Fruit fly (Drosophila melanogaster) whole organism, prepupa: ENCODE results near the gene CG18764.

ENCODE experiments used
- Blimp-1 ChIP-seq: fragments of 200-800 bp; sonication (Bioruptor generic); optimal IDR thresholded peaks from 3 replicates; lab custom pipeline; 2017; ENCODE audit warnings: missing biosample characterization, missing genetic modification characterization, mild to moderate bottlenecking, moderate library complexity, missing genetic modification reagents
- CG10669 ChIP-seq: fragments of 200-800 bp; sonication (Bioruptor generic); optimal IDR thresholded peaks from 3 replicates; lab custom pipeline; 2018; ENCODE audit warnings: missing biosample characterization, mild to moderate bottlenecking, missing genetic modification characterization, moderate library complexity
- CG11294 ChIP-seq: fragments of 200-800 bp; sonication (Bioruptor generic); IDR thresholded peaks from 2 replicates; pipeline ENCODE4 v1.3.6; 2022; ENCODE audit warnings: missing biosample characterization, missing genetic modification characterization
- CG15336 ChIP-seq: fragments of 200-800 bp; sonication (Bioruptor generic); IDR thresholded peaks from 2 replicates; pipeline ENCODE4 v1.3.6; 2022; ENCODE audit warnings: missing biosample characterization, missing genetic modification characterization
- CG16779 ChIP-seq: fragments of 200-800 bp; sonication (Bioruptor generic); optimal IDR thresholded peaks from 3 replicates; lab custom pipeline; 2017; ENCODE audit warnings: missing biosample characterization, mild to moderate bottlenecking, missing genetic modification characterization
- CG3032 ChIP-seq: fragments of 200-800 bp; optimal IDR thresholded peaks from 2 replicates; lab custom pipeline; 2019; ENCODE audit warnings: missing biosample characterization, mild to moderate bottlenecking, missing genetic modification characterization, moderate library complexity
- CG32006 ChIP-seq: fragments of 200-800 bp; sonication (Bioruptor generic); optimal IDR thresholded peaks from 3 replicates; lab custom pipeline; 2017; ENCODE audit warnings: missing biosample characterization, mild to moderate bottlenecking, missing genetic modification characterization
- CG34406 ChIP-seq: fragments of 200-800 bp; sonication (Bioruptor generic); optimal IDR thresholded peaks from 3 replicates; lab custom pipeline; 2016; ENCODE audit warnings: missing biosample characterization, missing genetic modification characterization
- CG3919 ChIP-seq: fragments of 200-800 bp; sonication (Bioruptor generic); optimal IDR thresholded peaks from 3 replicates; lab custom pipeline; 2016; ENCODE audit warnings: missing biosample characterization, missing genetic modification characterization
- CG6163 ChIP-seq: fragments of 200-800 bp; sonication (Bioruptor generic); IDR thresholded peaks from 3 replicates; pipeline ENCODE4 v1.3.6; 2022; ENCODE audit warnings: missing biosample characterization, missing genetic modification characterization
- CG6276 ChIP-seq: fragments of 200-800 bp; sonication (Bioruptor generic); optimal IDR thresholded peaks from 2 replicates; lab custom pipeline; 2017; ENCODE audit warnings: missing biosample characterization, mild to moderate bottlenecking, missing genetic modification characterization
- CG6792 ChIP-seq: fragments of 200-800 bp; sonication (Bioruptor generic); optimal IDR thresholded peaks from 3 replicates; lab custom pipeline; 2016; ENCODE audit warnings: missing biosample characterization, missing genetic modification characterization
- CG6854 ChIP-seq: fragments of 200-800 bp; sonication (Bioruptor generic); optimal IDR thresholded peaks from 2 replicates; lab custom pipeline; 2017; ENCODE audit warnings: missing biosample characterization, mild to moderate bottlenecking, missing genetic modification characterization
- CG7368 ChIP-seq: fragments of 200-800 bp; sonication (Bioruptor generic); optimal IDR thresholded peaks from 3 replicates; lab custom pipeline; 2016; ENCODE audit warnings: missing biosample characterization, missing genetic modification characterization
- CG8119 ChIP-seq: fragments of 200-800 bp; sonication (Bioruptor generic); IDR thresholded peaks from 3 replicates; pipeline ENCODE4 v1.3.6; 2022; ENCODE audit warnings: missing biosample characterization, missing genetic modification characterization
- CG8319 ChIP-seq: fragments of 200-800 bp; sonication (Bioruptor generic); optimal IDR thresholded peaks from 3 replicates; lab custom pipeline; 2016; ENCODE audit warnings: missing biosample characterization, missing genetic modification characterization
- CG9139 ChIP-seq: fragments of 200-800 bp; sonication (Bioruptor generic); optimal IDR thresholded peaks from 3 replicates; lab custom pipeline; 2017; ENCODE audit warnings: missing biosample characterization, mild to moderate bottlenecking, missing genetic modification characterization
- Eip75B ChIP-seq: fragments of 200-800 bp; sonication (Bioruptor generic); optimal IDR thresholded peaks from 3 replicates; lab custom pipeline; 2016; ENCODE audit warnings: missing biosample characterization, missing genetic modification characterization
- Eip78C ChIP-seq: fragments of 200-800 bp; sonication (Bioruptor generic); peaks from one replicate; lab custom pipeline; 2016; ENCODE audit warnings: missing biosample characterization, missing genetic modification characterization
- Gug ChIP-seq: fragments of 200-800 bp; sonication (Bioruptor generic); IDR thresholded peaks from 2 replicates; pipeline ENCODE4 v1.3.6; 2022; ENCODE audit warnings: missing biosample characterization, missing genetic modification characterization
- Hr39 ChIP-seq: fragments of 200-800 bp; sonication (Bioruptor generic); optimal IDR thresholded peaks from 2 replicates; lab custom pipeline; 2016; ENCODE audit warnings: missing biosample characterization, missing genetic modification characterization
- Hr4 ChIP-seq: fragments of 200-800 bp; sonication (Bioruptor generic); optimal IDR thresholded peaks from 3 replicates; lab custom pipeline; 2016; ENCODE audit warnings: missing biosample characterization, missing genetic modification characterization
- Lpt ChIP-seq: fragments of 200-800 bp; sonication (Bioruptor generic); optimal IDR thresholded peaks from 3 replicates; lab custom pipeline; 2016; ENCODE audit warnings: missing biosample characterization, missing genetic modification characterization
- OdsH ChIP-seq: fragments of 200-800 bp; sonication (Bioruptor generic); optimal IDR thresholded peaks from 3 replicates; lab custom pipeline; 2016; ENCODE audit warnings: missing biosample characterization, missing genetic modification characterization
- Smox ChIP-seq: fragments of 200-800 bp; sonication (Bioruptor generic); optimal IDR thresholded peaks from 3 replicates; lab custom pipeline; 2016; ENCODE audit warnings: missing biosample characterization, missing genetic modification characterization
- Sox102F ChIP-seq: fragments of 200-800 bp; sonication (Bioruptor generic); optimal IDR thresholded peaks from 2 replicates; lab custom pipeline; 2016; ENCODE audit warnings: missing biosample characterization, mild to moderate bottlenecking, missing genetic modification characterization
- Sox15 ChIP-seq: fragments of 200-800 bp; sonication (Bioruptor generic); optimal IDR thresholded peaks from 3 replicates; lab custom pipeline; 2016; ENCODE audit warnings: missing biosample characterization, missing genetic modification characterization
- acj6 ChIP-seq: fragments of 200-800 bp; sonication (Bioruptor generic); optimal IDR thresholded peaks from 3 replicates; lab custom pipeline; 2016; ENCODE audit warnings: missing biosample characterization, missing genetic modification characterization
- cyc ChIP-seq: fragments of 200-800 bp; sonication (Bioruptor generic); optimal IDR thresholded peaks from 3 replicates; lab custom pipeline; 2016; ENCODE audit warnings: missing biosample characterization, missing genetic modification characterization
- dac ChIP-seq: fragments of 200-800 bp; sonication (Bioruptor generic); optimal IDR thresholded peaks from 2 replicates; lab custom pipeline; 2017; ENCODE audit warnings: missing biosample characterization, mild to moderate bottlenecking, missing genetic modification characterization
- dsx ChIP-seq: fragments of 200-800 bp; optimal IDR thresholded peaks from 3 replicates; lab custom pipeline; 2019; ENCODE audit warnings: missing biosample characterization, mild to moderate bottlenecking, missing genetic modification characterization, moderate library complexity; ENCODE audit not compliant: poor library complexity, severe bottlenecking
- eg ChIP-seq: fragments of 200-800 bp; sonication (Bioruptor generic); IDR thresholded peaks from 3 replicates; pipeline ENCODE4 v1.3.6; 2022; ENCODE audit warnings: missing biosample characterization, missing genetic modification characterization
- fd85E ChIP-seq: fragments of 200-800 bp; sonication (Bioruptor generic); optimal IDR thresholded peaks from 3 replicates; lab custom pipeline; 2016; ENCODE audit warnings: missing biosample characterization, missing genetic modification characterization
- fkh ChIP-seq: fragments of 200-800 bp; sonication (Bioruptor generic); optimal IDR thresholded peaks from 3 replicates; lab custom pipeline; 2017; ENCODE audit warnings: missing biosample characterization, mild to moderate bottlenecking, missing genetic modification characterization, moderate library complexity
- lz ChIP-seq: fragments of 200-800 bp; sonication (Bioruptor generic); optimal IDR thresholded peaks from 3 replicates; lab custom pipeline; 2016; ENCODE audit warnings: missing biosample characterization, missing genetic modification characterization
- net ChIP-seq: fragments of 200-800 bp; sonication (Bioruptor generic); optimal IDR thresholded peaks from 3 replicates; lab custom pipeline; 2016; ENCODE audit warnings: missing biosample characterization, missing genetic modification characterization
- pdm3 ChIP-seq: fragments of 200-800 bp; sonication (Bioruptor generic); optimal IDR thresholded peaks from 3 replicates; lab custom pipeline; 2016; ENCODE audit warnings: missing biosample characterization, missing genetic modification characterization
- salr ChIP-seq, 2 experiments: fragments of 200-800 bp; sonication (Bioruptor generic); optimal IDR thresholded peaks; 3 replicates each; lab custom pipeline; 2016 to 2018; ENCODE audit warnings: missing biosample characterization in 2 of 2, missing genetic modification characterization in 2 of 2, mild to moderate bottlenecking in 1 of 2
- spab ChIP-seq: fragments of 200-800 bp; sonication (Bioruptor generic); optimal IDR thresholded peaks from 2 replicates; lab custom pipeline; 2017; ENCODE audit warnings: missing biosample characterization, mild to moderate bottlenecking, missing genetic modification characterization, missing genetic modification reagents
- ss ChIP-seq, 2 experiments: fragments of 200-800 bp; sonication (Bioruptor generic); optimal IDR thresholded peaks; 2 replicates in 1 of 2; 3 replicates in 1 of 2; lab custom pipeline; 2017 to 2018; ENCODE audit warnings: mild to moderate bottlenecking in 2 of 2, missing biosample characterization in 2 of 2, missing genetic modification characterization in 2 of 2, moderate library complexity in 1 of 2
- svp ChIP-seq: fragments of 200-800 bp; sonication (Bioruptor generic); peaks from one replicate; lab custom pipeline; 2016; ENCODE audit warnings: missing biosample characterization, missing genetic modification characterization
- topi ChIP-seq: fragments of 200-800 bp; sonication (Bioruptor generic); optimal IDR thresholded peaks from 3 replicates; lab custom pipeline; 2016; ENCODE audit warnings: missing biosample characterization, missing genetic modification characterization
- vri ChIP-seq: fragments of 200-800 bp; sonication (Bioruptor generic); optimal IDR thresholded peaks from 3 replicates; lab custom pipeline; 2016; ENCODE audit warnings: missing biosample characterization, mild to moderate bottlenecking, missing genetic modification characterization

Gene CG18764

DNA sequence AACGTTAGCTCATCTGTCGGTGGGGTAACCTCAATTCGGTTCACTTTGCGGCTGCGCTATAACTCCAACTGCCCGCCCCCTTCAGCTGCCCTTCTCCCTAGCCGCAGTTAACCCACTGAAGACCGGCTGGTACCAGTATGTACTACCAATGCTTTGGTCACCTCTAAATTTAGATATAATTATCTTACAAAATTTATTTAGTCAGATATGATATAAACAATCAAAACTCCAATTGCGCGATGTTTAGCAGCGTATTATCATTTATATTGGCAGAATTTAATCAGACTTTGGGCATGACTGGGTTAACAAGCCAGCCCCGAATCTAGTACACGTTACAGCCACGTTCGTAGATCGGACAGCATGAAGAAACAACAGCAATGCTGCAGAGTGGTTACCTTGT is 35.0 kb downstream of the CG18764 start (continued):
- peak; percentile 27 for TF ChIP-seq lz
- peak; percentile 64 for TF ChIP-seq CG32006 (GFP tag; lab: Kevin White, UChicago)
- TF ChIP-seq salr (GFP tag; optimal IDR thresholded peaks at IDR 0.05; lab: Kevin White, UChicago): peak in 1 of 2 experiments; percentile 3
- no peak for TF ChIP-seq Hr39 (GFP tag; lab: Kevin White, UChicago)
- peak; percentile 55 for TF ChIP-seq dsx (GFP tag; lab: Kevin White, UChicago)
- TF ChIP-seq Lpt (GFP tag; lab: Kevin White, UChicago): peak; percentile 57
- peak; percentile 69; the same call in 2 of the 3 replicates for TF ChIP-seq eg (GFP tag; lab: Robert Waterston, UW)
- TF ChIP-seq fkh (GFP tag; lab: Kevin White, UChicago): no peak
- peak; percentile 60 for TF ChIP-seq Hr4
- TF ChIP-seq CG10669 (GFP tag; lab: Kevin White, UChicago): peak; percentile 57
- peak; percentile 53 for TF ChIP-seq CG3032 (tag; lab: Kevin White, UChicago)
- peak; percentile 48 for TF ChIP-seq net (GFP tag; lab: Kevin White, UChicago)
- no peak for TF ChIP-seq vri (GFP tag; lab: Kevin White, UChicago)
- no peak for TF ChIP-seq Eip75B (GFP tag; lab: Kevin White, UChicago)
- peak; percentile 81 for TF ChIP-seq CG15336 (GFP tag; lab: Robert Waterston, UW)
- peak; percentile 5 for TF ChIP-seq Sox102F (GFP tag; lab: Kevin White, UChicago)
- peak; percentile 64; the same call in 2 of the 3 replicates for TF ChIP-seq CG6163 (GFP tag; lab: Robert Waterston, UW)
- peak; percentile 8 for TF ChIP-seq cyc (GFP tag; lab: Kevin White, UChicago)
- peak; percentile 44 for TF ChIP-seq Gug (GFP tag; lab: Robert Waterston, UW)
- TF ChIP-seq CG16779 (tag; lab: Kevin White, UChicago): no peak
- peak; percentile 32 for TF ChIP-seq CG6792 (GFP tag; lab: Kevin White, UChicago)
- TF ChIP-seq CG11294 (GFP tag; lab: Robert Waterston, UW): peak; percentile 26; the same call in 1 of the 2 replicates
- peak; percentile 66; the same call in 2 of the 3 replicates for TF ChIP-seq CG8119
- peak; percentile 70 for TF ChIP-seq svp (GFP tag; lab: Kevin White, UChicago)
- TF ChIP-seq Blimp-1 (GFP tag; lab: Kevin White, UChicago): no peak
- peak; percentile 91 for TF ChIP-seq Eip78C
- peak; percentile 11 for TF ChIP-seq Sox15

DNA sequence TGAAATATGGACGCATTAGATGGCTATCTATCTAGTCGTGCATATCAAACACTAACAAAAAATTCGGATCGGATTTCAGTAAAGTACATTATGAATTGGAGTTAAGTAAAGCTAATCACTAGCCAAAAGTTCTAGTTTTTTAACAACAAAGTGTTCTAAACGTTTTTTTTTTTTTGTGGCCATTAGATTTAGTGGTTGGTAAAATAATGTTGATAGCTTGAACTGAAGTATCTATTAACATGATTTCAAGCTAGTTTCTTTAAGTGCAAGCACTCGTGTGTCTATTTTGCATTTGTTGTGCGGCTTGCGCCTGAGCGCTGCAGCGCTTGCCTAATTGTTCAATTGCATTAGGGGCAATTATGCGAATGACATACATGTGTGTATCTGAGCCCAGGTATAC is 35.9 kb downstream of the CG18764 start:
- TF ChIP-seq CG32006 (GFP tag; lab: Kevin White, UChicago): peak; percentile 33
- peak; percentile 20 for TF ChIP-seq CG6276 (GFP tag; lab: Kevin White, UChicago)
- peak; percentile 64 for TF ChIP-seq CG15336 (GFP tag; lab: Robert Waterston, UW)
- no peak for TF ChIP-seq Gug (GFP tag; lab: Robert Waterston, UW)
- TF ChIP-seq spab (GFP tag; lab: Kevin White, UChicago): no peak
- TF ChIP-seq eg (GFP tag; lab: Robert Waterston, UW): peak; percentile 50; the same call in 2 of the 3 replicates
- TF ChIP-seq Hr4: peak; percentile 18
- TF ChIP-seq, all 60 proteins: peak for 5

- no peak for TF ChIP-seq CG7368 (GFP tag; lab: Kevin White, UChicago)
- TF ChIP-seq net (GFP tag; lab: Kevin White, UChicago): no peak
- no peak for TF ChIP-seq Eip75B (GFP tag; lab: Kevin White, UChicago)
- TF ChIP-seq Blimp-1 (GFP tag; lab: Kevin White, UChicago): no peak
- no peak for TF ChIP-seq CG8319
- TF ChIP-seq Eip78C: peak; percentile 69
- TF ChIP-seq Gug (GFP tag; lab: Robert Waterston, UW): no peak
- peak; percentile 26 for TF ChIP-seq CG3032 (tag; lab: Kevin White, UChicago)
- TF ChIP-seq CG32006 (GFP tag; lab: Kevin White, UChicago): no peak
- TF ChIP-seq topi (GFP tag; lab: Kevin White, UChicago): no peak
- TF ChIP-seq OdsH (GFP tag; lab: Kevin White, UChicago): peak; percentile 15
- TF ChIP-seq CG6854 (GFP tag; lab: Kevin White, UChicago): no peak
- TF ChIP-seq CG6792 (GFP tag; lab: Kevin White, UChicago): no peak
- no peak for TF ChIP-seq fd85E
- TF ChIP-seq spab (GFP tag; lab: Kevin White, UChicago): peak; percentile 10
- TF ChIP-seq ss (GFP tag; optimal IDR thresholded peaks at IDR 0.05; lab: Kevin White, UChicago): peak in 1 of 2 experiments; percentile 37
- TF ChIP-seq cyc (GFP tag; lab: Kevin White, UChicago): no peak
- no peak for TF ChIP-seq Hr39 (GFP tag; lab: Kevin White, UChicago)
- no peak for TF ChIP-seq CG9139 (GFP tag; lab: Kevin White, UChicago)
- no peak for TF ChIP-seq vri (GFP tag; lab: Kevin White, UChicago)
- no peak for TF ChIP-seq acj6 (GFP tag; lab: Kevin White, UChicago)
- TF ChIP-seq CG10669 (GFP tag; lab: Kevin White, UChicago): peak; percentile 15
- peak; percentile 3 for TF ChIP-seq CG34406 (GFP tag; lab: Kevin White, UChicago)
- TF ChIP-seq CG15336 (GFP tag; lab: Robert Waterston, UW): 0 out of 2 replicates have a peak, but pooled peaks have one; percentile 17
- no peak for TF ChIP-seq Sox102F (GFP tag; lab: Kevin White, UChicago)
- TF ChIP-seq CG16779 (tag; lab: Kevin White, UChicago): no peak
- no peak for TF ChIP-seq eg (GFP tag; lab: Robert Waterston, UW)
- no peak for TF ChIP-seq dac
- no peak for TF ChIP-seq Hr4
- TF ChIP-seq Smox (GFP tag; lab: Kevin White, UChicago): no peak
- TF ChIP-seq pdm3 (GFP tag; lab: Kevin White, UChicago): peak; percentile 29
- TF ChIP-seq CG3919 (GFP tag; lab: Kevin White, UChicago): peak; percentile 33
Observed at dm6 chr3R:11663441-11663840, 36.8 kb downstream of the CG18764 start.
